Fruit fly (Drosophila melanogaster) ovary, adult (tissue): ENCODE data around the gene Vdup1.

Experiments
- CG17801 ChIP-seq: fragments of 200-800 bp; optimal IDR thresholded peaks from 2 replicates; lab custom pipeline; 2019; ENCODE audit warnings: missing biosample characterization, mild to moderate bottlenecking, missing genetic modification characterization, moderate library complexity; ENCODE audit not compliant: partially characterized antibody

The Vdup1 gene

dm6 chr3L:159406-160084, 19.2 kb downstream of the Vdup1 start:
- TF ChIP-seq CG17801 (GFP tag; lab: Kevin White, UChicago) = no peak

dm6 chr3L:157674-158179, 21.0 kb downstream of the Vdup1 start:
- TF ChIP-seq CG17801 (GFP tag; lab: Kevin White, UChicago) = no peak

dm6 chr3L:156591-157303, 22.0 kb downstream of the Vdup1 start:
- peak; percentile 22 for TF ChIP-seq CG17801 (GFP tag; lab: Kevin White, UChicago)

dm6 chr3L:153670-154069, 25.1 kb downstream of the Vdup1 start:
- TF ChIP-seq CG17801 (GFP tag; lab: Kevin White, UChicago) = no peak

dm6 chr3L:152489-152888, 26.3 kb downstream of the Vdup1 start, which contains the start of the genes Dic61B and p130CAS:
Gene Dic61B, minus strand, starts transcription at chr3L:152589.
Gene p130CAS, plus strand, starts transcription at chr3L:152884.
- TF ChIP-seq CG17801 (GFP tag; lab: Kevin White, UChicago) = no peak

dm6 chr3L:145998-146576, 32.7 kb downstream of the Vdup1 start, which contains the start of gene CG6845:
Gene CG6845, plus strand, starts transcription at chr3L:146433.
- TF ChIP-seq CG17801 (GFP tag; lab: Kevin White, UChicago) = peak; percentile 8

dm6 chr3L:140838-141559, 37.8 kb downstream of the Vdup1 start:
- TF ChIP-seq CG17801 (GFP tag; lab: Kevin White, UChicago) = no peak

- no peak for TF ChIP-seq CG17801 (GFP tag; lab: Kevin White, UChicago)
Observed at dm6 chr3L:139574-140567, 38.9 kb downstream of the Vdup1 start.

dm6 chr3L:137596-138169, 41.1 kb downstream of the Vdup1 start:
- TF ChIP-seq CG17801 (GFP tag; lab: Kevin White, UChicago) = no peak

- peak; percentile 17 for TF ChIP-seq CG17801 (GFP tag; lab: Kevin White, UChicago)
Observed at dm6 chr3L:136591-137280, 42.0 kb downstream of the Vdup1 start.

dm6 chr3L:134868-135267, 43.9 kb downstream of the Vdup1 start:
- no peak for TF ChIP-seq CG17801 (GFP tag; lab: Kevin White, UChicago)

- no peak for TF ChIP-seq CG17801 (GFP tag; lab: Kevin White, UChicago)
Observed at dm6 chr3L:133806-134325, 44.9 kb downstream of the Vdup1 start.
